Worm (Caenorhabditis elegans): ENCODE measurements around the gene col-119.

col-119 gene

ce11 chrIV:9005310-9005709, 25.7 kb upstream of the col-119 start, which contains the start of gene unc-129:
Gene unc-129 (minus strand): TSS chrIV:9005410.
- TF ChIP-seq C34F6.9 (tag; optimal IDR thresholded peaks at IDR 0.05) (no peak), zag-1 (tag; optimal IDR thresholded peaks at IDR 0.05) (no peak), unc-55 (GFP tag; optimal IDR thresholded peaks at IDR 0.05) (no peak), nhr-23 (tag; optimal IDR thresholded peaks at IDR 0.05) (no peak), blmp-1 (tag; optimal IDR thresholded peaks at IDR 0.05; ENCODE audit: insufficient read depth) (no peak), nhr-77 (tag; optimal IDR thresholded peaks at IDR 0.05) (no peak), nhr-10 (tag; optimal IDR thresholded peaks at IDR 0.05) (no peak), aly-2 (tag; optimal IDR thresholded peaks at IDR 0.05) (no peak), lin-13 (GFP tag; optimal IDR thresholded peaks at IDR 0.05) (no peak), ZK546.5 (tag; optimal IDR thresholded peaks at IDR 0.05) (no peak), ceh-82 (tag; optimal IDR thresholded peaks at IDR 0.05) (no peak), nhr-11 (tag; optimal IDR thresholded peaks at IDR 0.05) (no peak), lin-39 (tag; optimal IDR thresholded peaks at IDR 0.05) (no peak), lin-11 (tag; optimal IDR thresholded peaks at IDR 0.05) (no peak), sma-3 (GFP tag; optimal IDR thresholded peaks at IDR 0.05) (no peak), nhr-129 (tag; optimal IDR thresholded peaks at IDR 0.05) (no peak)

- TF ChIP-seq R02D3.7 (tag; optimal IDR thresholded peaks at IDR 0.05) (no peak), nhr-21 (tag; optimal IDR thresholded peaks at IDR 0.05) (no peak), mdl-1 (tag; optimal IDR thresholded peaks at IDR 0.05) (no peak), blmp-1 (tag; optimal IDR thresholded peaks at IDR 0.05; ENCODE audit: insufficient read depth) (no peak)
Observed at ce11 chrIV:9002636-9003035, 23.0 kb upstream of the col-119 start, which contains the start of gene C53D6.8. Gene C53D6.8 (minus strand): TSS chrIV:9002736.

- no peak for TF ChIP-seq unc-62 (GFP tag; optimal IDR thresholded peaks at IDR 0.05)
- peak; percentile 10 for TF ChIP-seq snpc-4 (tag; optimal IDR thresholded peaks at IDR 0.05)
Observed at ce11 chrIV:9001184-9001583, 21.6 kb upstream of the col-119 start.

- TF ChIP-seq C34F6.9 (tag; optimal IDR thresholded peaks at IDR 0.05) (no peak), lsy-2 (tag; optimal IDR thresholded peaks at IDR 0.05) (no peak), mdl-1 (tag; optimal IDR thresholded peaks at IDR 0.05) (no peak), alr-1 (tag; optimal IDR thresholded peaks at IDR 0.05) (no peak), nhr-77 (tag; optimal IDR thresholded peaks at IDR 0.05) (no peak), nhr-21 (tag; optimal IDR thresholded peaks at IDR 0.05) (no peak), nhr-12 (tag; optimal IDR thresholded peaks at IDR 0.05) (no peak), ceh-16 (tag; optimal IDR thresholded peaks at IDR 0.05) (no peak), mbf-1 (tag; optimal IDR thresholded peaks at IDR 0.05) (no peak), ztf-1 (GFP tag; conservative IDR thresholded peaks at IDR 0.05) (no peak), R02D3.7 (tag; optimal IDR thresholded peaks at IDR 0.05) (no peak), skn-1 (tag; optimal IDR thresholded peaks at IDR 0.05) (no peak), gmeb-1 (tag; optimal IDR thresholded peaks at IDR 0.05) (no peak)
Observed at ce11 chrIV:9000664-9001063, 21.1 kb upstream of the col-119 start.

- no peak for TF ChIP-seq aly-2 (tag; optimal IDR thresholded peaks at IDR 0.05)
- no peak for TF ChIP-seq ceh-82 (tag; optimal IDR thresholded peaks at IDR 0.05)
- no peak for TF ChIP-seq nhr-21 (tag; optimal IDR thresholded peaks at IDR 0.05)
- no peak for TF ChIP-seq ZK546.5 (tag; optimal IDR thresholded peaks at IDR 0.05)
- TF ChIP-seq nhr-11 (tag; optimal IDR thresholded peaks at IDR 0.05): no peak
- no peak for TF ChIP-seq nhr-129 (tag; optimal IDR thresholded peaks at IDR 0.05)
- TF ChIP-seq gmeb-1 (tag; optimal IDR thresholded peaks at IDR 0.05): no peak
- no peak for TF ChIP-seq peb-1 (tag; optimal IDR thresholded peaks at IDR 0.05)
- TF ChIP-seq C34F6.9 (tag; optimal IDR thresholded peaks at IDR 0.05): no peak
- TF ChIP-seq snpc-4 (tag; optimal IDR thresholded peaks at IDR 0.05): no peak
- no peak for TF ChIP-seq ztf-1 (GFP tag; conservative IDR thresholded peaks at IDR 0.05)
- TF ChIP-seq fos-1 (tag; optimal IDR thresholded peaks at IDR 0.05): no peak
- no peak for TF ChIP-seq sma-9 (GFP tag; optimal IDR thresholded peaks at IDR 0.05)
- no peak for TF ChIP-seq sma-9 (tag; optimal IDR thresholded peaks at IDR 0.05)
Observed at ce11 chrIV:8994487-8994886, 14.9 kb upstream of the col-119 start.

ce11 chrIV:8992786-8993185, 13.2 kb upstream of the col-119 start, which contains the start of gene mltn-12:
Gene mltn-12 (plus strand): TSS chrIV:8993086.
- TF ChIP-seq sem-4 (tag; optimal IDR thresholded peaks at IDR 0.05) (no peak), unc-62 (GFP tag; optimal IDR thresholded peaks at IDR 0.05) (no peak), sma-9 (GFP tag; optimal IDR thresholded peaks at IDR 0.05) (no peak), sma-9 (tag; optimal IDR thresholded peaks at IDR 0.05) (no peak), elt-1 (tag; optimal IDR thresholded peaks at IDR 0.05) (no peak), crh-2 (tag; optimal IDR thresholded peaks at IDR 0.05) (no peak), egl-27 (tag; optimal IDR thresholded peaks at IDR 0.05) (no peak)
